Fruit fly (Drosophila melanogaster) whole organism, adult: ENCODE measurements around the gene Cpr78Cb.

Experiments used
- CG11617 ChIP-seq: fragments of 200-800 bp; sonication (Bioruptor generic); optimal IDR thresholded peaks from 2 replicates; lab custom pipeline; 2017; ENCODE audit warnings: mild to moderate bottlenecking, missing biosample characterization, missing genetic modification reagents, missing genetic modification characterization
- CG12768 ChIP-seq: fragments of 200-800 bp; sonication (Bioruptor generic); optimal IDR thresholded peaks from 2 replicates; lab custom pipeline; 2017; ENCODE audit warnings: missing biosample characterization, missing genetic modification characterization, mild to moderate bottlenecking, moderate library complexity, missing genetic modification reagents
- CG14711 ChIP-seq: fragments of 200-800 bp; sonication (Bioruptor generic); optimal IDR thresholded peaks from 2 replicates; lab custom pipeline; 2018; ENCODE audit warnings: missing biosample characterization, mild to moderate bottlenecking, missing genetic modification characterization, moderate library complexity
- CG1620 ChIP-seq: fragments of 200-800 bp; sonication (Bioruptor generic); optimal IDR thresholded peaks from 2 replicates; lab custom pipeline; 2016; ENCODE audit warnings: missing biosample characterization, missing genetic modification characterization
- CG33017 ChIP-seq: fragments of 200-800 bp; sonication (Bioruptor generic); optimal IDR thresholded peaks from 2 replicates; lab custom pipeline; 2018; ENCODE audit warnings: missing biosample characterization, mild to moderate bottlenecking, missing genetic modification characterization, moderate library complexity
- CG5204 ChIP-seq: fragments of 200-800 bp; sonication (Bioruptor generic); optimal IDR thresholded peaks from 2 replicates; lab custom pipeline; 2016; ENCODE audit warnings: missing biosample characterization, missing genetic modification characterization
- CG7045 ChIP-seq: fragments of 200-800 bp; sonication (Bioruptor generic); optimal IDR thresholded peaks from 2 replicates; lab custom pipeline; 2017; ENCODE audit warnings: missing biosample characterization, mild to moderate bottlenecking, missing genetic modification characterization
- CG7101 ChIP-seq: fragments of 200-800 bp; sonication (Bioruptor generic); optimal IDR thresholded peaks from 2 replicates; lab custom pipeline; 2018; ENCODE audit warnings: missing biosample characterization, mild to moderate bottlenecking, missing genetic modification characterization, moderate library complexity
- Clk ChIP-seq: fragments of 200-800 bp; sonication (Bioruptor generic); optimal IDR thresholded peaks from 2 replicates; lab custom pipeline; 2017; ENCODE audit warnings: missing biosample characterization, missing genetic modification characterization
- Crg-1 ChIP-seq: fragments of 200-800 bp; sonication (Bioruptor generic); optimal IDR thresholded peaks from 2 replicates; lab custom pipeline; 2016; ENCODE audit warnings: missing biosample characterization, missing genetic modification characterization
- Hr96 ChIP-seq: fragments of 200-800 bp; sonication (Bioruptor generic); optimal IDR thresholded peaks from 2 replicates; lab custom pipeline; 2016; ENCODE audit warnings: missing biosample characterization, missing genetic modification characterization
- Mnt ChIP-seq: fragments of 200-800 bp; sonication (Bioruptor generic); optimal IDR thresholded peaks from 2 replicates; lab custom pipeline; 2016; ENCODE audit warnings: missing biosample characterization, mild to moderate bottlenecking, missing genetic modification characterization
- bab1 ChIP-seq: fragments of 200-800 bp; sonication (Bioruptor generic); optimal IDR thresholded peaks from 3 replicates; lab custom pipeline; 2019; ENCODE audit warnings: missing biosample characterization, mild to moderate bottlenecking, missing genetic modification characterization, moderate library complexity
- cic ChIP-seq: fragments of 200-800 bp; sonication (Bioruptor generic); optimal IDR thresholded peaks from 2 replicates; lab custom pipeline; 2017; ENCODE audit warnings: missing biosample characterization, mild to moderate bottlenecking, missing genetic modification characterization, moderate library complexity
- cnc ChIP-seq, 2 experiments: fragments of >200 bp; optimal IDR thresholded peaks; 2 replicates each; lab custom pipeline; 2017
- kay ChIP-seq: fragments of 200-800 bp; sonication (Bioruptor generic); peaks from one replicate; lab custom pipeline; 2016; ENCODE audit warnings: missing biosample characterization, missing genetic modification characterization, borderline replicate concordance
- ovo ChIP-seq: fragments of 200-800 bp; sonication (Bioruptor generic); optimal IDR thresholded peaks from 2 replicates; lab custom pipeline; 2016; ENCODE audit warnings: missing biosample characterization, missing genetic modification characterization
- pad ChIP-seq: fragments of 200-800 bp; sonication (Bioruptor generic); optimal IDR thresholded peaks from 3 replicates; lab custom pipeline; 2017; ENCODE audit warnings: missing biosample characterization, missing genetic modification characterization, mild to moderate bottlenecking, moderate library complexity, missing genetic modification reagents
- tj ChIP-seq: fragments of 200-800 bp; sonication (Bioruptor generic); optimal IDR thresholded peaks from 3 replicates; lab custom pipeline; 2017; ENCODE audit warnings: missing biosample characterization, mild to moderate bottlenecking, missing genetic modification characterization, moderate library complexity
- toe ChIP-seq: fragments of 200-800 bp; sonication (Bioruptor generic); optimal IDR thresholded peaks from 2 replicates; lab custom pipeline; 2016; ENCODE audit warnings: missing biosample characterization, missing genetic modification characterization

Gene Cpr78Cb

dm6 chr3L:21319313-21319907 is 25.1 kb downstream of the Cpr78Cb start:
- peak; percentile 0 for TF ChIP-seq pad (GFP tag; lab: Kevin White, UChicago)
- TF ChIP-seq Mnt (GFP tag; lab: Kevin White, UChicago), result no peak

- TF ChIP-seq tj (GFP tag; lab: Kevin White, UChicago), result no peak
Measured at dm6 chr3L:21319957-21320356, 25.7 kb downstream of the Cpr78Cb start.

dm6 chr3L:21321807-21322503 is 27.7 kb downstream of the Cpr78Cb start:
- TF ChIP-seq cic (GFP tag; lab: Kevin White, UChicago), result no peak
- peak; percentile 57 for TF ChIP-seq CG7101 (tag; lab: Kevin White, UChicago)
- peak; percentile 62 for TF ChIP-seq toe
- no peak for TF ChIP-seq tj (GFP tag; lab: Kevin White, UChicago)
- peak; percentile 83 for TF ChIP-seq CG12768 (GFP tag; lab: Kevin White, UChicago)
- no peak for TF ChIP-seq kay
- TF ChIP-seq CG33017 (tag; lab: Kevin White, UChicago), result peak; percentile 76
- no peak for TF ChIP-seq bab1 (GFP tag; lab: Kevin White, UChicago)
- peak; percentile 43 for TF ChIP-seq CG11617
- peak; percentile 71 for TF ChIP-seq CG5204 (GFP tag; lab: Kevin White, UChicago)
- TF ChIP-seq CG7045 (GFP tag; lab: Kevin White, UChicago), result peak; percentile 85
- peak; percentile 1 for TF ChIP-seq pad (GFP tag; lab: Kevin White, UChicago)
- peak; percentile 47 for TF ChIP-seq Hr96
- no peak for TF ChIP-seq CG14711 (tag; lab: Kevin White, UChicago)
- TF ChIP-seq cnc (optimal IDR thresholded peaks at IDR 0.05; lab: Kevin White, UChicago), result no peak
- TF ChIP-seq Mnt (GFP tag; lab: Kevin White, UChicago), result no peak
- TF ChIP-seq Crg-1 (GFP tag; lab: Kevin White, UChicago), result no peak
- peak; percentile 71 for TF ChIP-seq Clk

- no peak for TF ChIP-seq Mnt (GFP tag; lab: Kevin White, UChicago)
- TF ChIP-seq pad (GFP tag; lab: Kevin White, UChicago), result no peak
- no peak for TF ChIP-seq CG11617
- TF ChIP-seq tj (GFP tag; lab: Kevin White, UChicago), result no peak
- no peak for TF ChIP-seq CG5204 (GFP tag; lab: Kevin White, UChicago)
- TF ChIP-seq toe, result no peak
- no peak for TF ChIP-seq CG7101 (tag; lab: Kevin White, UChicago)
- TF ChIP-seq Crg-1 (GFP tag; lab: Kevin White, UChicago), result no peak
- TF ChIP-seq ovo (GFP tag; lab: Kevin White, UChicago), result no peak
- TF ChIP-seq cic (GFP tag; lab: Kevin White, UChicago), result no peak
Measured at dm6 chr3L:21324724-21325123, 30.4 kb downstream of the Cpr78Cb start.

DNA sequence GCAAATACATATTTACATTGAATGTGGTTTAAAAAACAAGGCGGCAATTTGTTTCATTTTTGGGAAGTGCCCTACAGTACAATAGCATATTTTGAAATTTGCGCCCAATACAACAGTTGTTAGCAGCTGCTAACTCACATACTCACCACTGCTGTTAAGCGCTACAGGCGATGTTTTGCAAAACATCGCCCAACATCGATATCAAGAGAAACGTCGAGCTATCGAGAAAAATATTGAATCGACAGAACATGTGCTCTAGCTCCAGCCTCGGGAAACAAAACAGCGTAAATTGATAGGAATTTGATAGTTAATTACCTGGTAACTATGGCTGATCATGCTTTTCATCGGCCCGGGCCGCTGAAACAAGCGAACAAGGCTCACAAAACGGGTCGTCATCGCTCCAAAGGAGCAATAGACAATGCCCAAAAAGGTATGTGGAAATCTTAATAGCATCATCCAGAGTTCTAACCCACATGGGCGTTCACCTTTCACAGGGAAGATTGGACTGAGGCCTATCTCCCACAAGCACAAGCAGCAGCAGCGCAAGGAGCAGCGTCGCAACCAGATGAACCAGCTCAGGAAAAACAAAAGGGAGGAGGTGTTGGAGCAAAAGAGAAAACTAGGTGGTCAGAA is 40.8 kb downstream of the Cpr78Cb start, which contains the start of gene Tsr1:
TSS of gene Tsr1 (plus strand) at position 217 of the 633 bp plus-strand sequence.
- TF ChIP-seq toe (no peak), Mnt (GFP tag; lab: Kevin White, UChicago) (peak; percentile 97)

DNA sequence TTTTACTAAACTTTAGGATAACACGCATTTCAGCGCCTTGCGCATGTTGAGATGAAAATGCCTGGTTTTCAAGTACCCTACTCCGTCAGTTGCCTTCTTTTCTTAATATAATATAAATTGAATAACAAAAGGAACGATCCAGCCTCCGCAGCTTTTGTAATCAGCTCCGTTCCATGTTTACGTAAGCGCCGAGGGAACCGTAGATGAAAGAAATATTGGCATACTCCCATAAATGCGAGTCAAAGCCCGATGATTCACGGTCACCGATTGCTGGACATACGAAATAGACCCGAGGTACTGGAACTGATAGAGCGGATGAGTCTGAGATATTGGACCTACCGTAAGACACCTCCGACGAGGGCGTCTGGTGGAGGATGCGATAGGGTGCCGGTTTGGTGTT is 48.3 kb downstream of the Cpr78Cb start:
- TF ChIP-seq toe (no peak), kay (no peak), CG1620 (GFP tag; lab: Kevin White, UChicago) (no peak), cic (GFP tag; lab: Kevin White, UChicago) (no peak)

DNA sequence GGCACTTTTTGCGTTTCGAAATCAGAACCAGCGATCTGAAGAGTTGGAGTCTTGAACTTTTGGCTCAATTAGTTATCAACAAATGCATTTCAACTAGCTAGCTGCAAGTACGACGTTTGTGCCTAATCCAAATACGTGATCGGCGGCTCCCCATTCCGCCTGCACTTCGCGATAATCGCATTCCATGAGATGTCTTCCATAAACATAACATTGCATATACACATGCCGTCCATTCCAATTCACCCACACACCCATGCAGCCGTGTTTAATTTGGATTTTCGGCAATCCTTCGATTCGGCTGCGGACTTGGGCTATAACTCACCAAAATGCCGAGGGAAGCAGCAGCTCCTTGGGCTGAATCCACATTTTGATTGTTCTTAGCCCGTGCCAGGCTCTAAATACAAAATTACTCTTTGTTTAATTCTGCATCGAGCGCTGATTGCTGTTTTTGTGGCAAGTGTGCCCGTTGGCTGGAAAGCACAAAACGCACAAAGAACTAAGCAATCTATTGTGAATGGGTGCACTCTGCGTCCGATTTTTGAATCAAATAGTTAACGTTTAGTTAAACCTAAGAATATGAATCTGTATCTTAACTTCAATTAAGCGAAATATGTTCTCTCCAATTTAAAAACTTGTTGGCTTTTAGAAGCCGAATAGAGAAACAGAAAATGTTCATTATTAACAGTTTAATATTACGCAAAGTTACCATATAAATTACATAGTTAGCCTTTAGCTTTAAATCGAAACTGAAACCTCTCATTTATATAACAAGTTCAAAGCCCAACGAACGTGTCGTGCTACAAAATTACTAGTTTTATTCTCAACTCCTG is 49.2 kb downstream of the Cpr78Cb start, which contains the start of the genes Tbc1d8-9 and CG32436:
TSS of gene Tbc1d8-9 (minus strand) at position 463 of the 830 bp plus-strand sequence.
TSS of gene CG32436 (plus strand) at position 780 of the 830 bp plus-strand sequence.
- TF ChIP-seq toe, result no peak
- TF ChIP-seq CG1620 (GFP tag; lab: Kevin White, UChicago), result no peak
- peak; percentile 67 for TF ChIP-seq Mnt (GFP tag; lab: Kevin White, UChicago)
- TF ChIP-seq CG7101 (tag; lab: Kevin White, UChicago), result peak; percentile 17
- TF ChIP-seq CG33017 (tag; lab: Kevin White, UChicago), result peak; percentile 27
- no peak for TF ChIP-seq Hr96
- peak; percentile 49 for TF ChIP-seq bab1 (GFP tag; lab: Kevin White, UChicago)
- TF ChIP-seq CG14711 (tag; lab: Kevin White, UChicago), result peak; percentile 5
- no peak for TF ChIP-seq ovo (GFP tag; lab: Kevin White, UChicago)
- no peak for TF ChIP-seq cnc (optimal IDR thresholded peaks at IDR 0.05; lab: Kevin White, UChicago)
- TF ChIP-seq Clk, result no peak
- peak; percentile 9 for TF ChIP-seq CG11617
- no peak for TF ChIP-seq pad (GFP tag; lab: Kevin White, UChicago)
- TF ChIP-seq cic (GFP tag; lab: Kevin White, UChicago), result peak; percentile 37
- TF ChIP-seq Crg-1 (GFP tag; lab: Kevin White, UChicago), result no peak
- TF ChIP-seq tj (GFP tag; lab: Kevin White, UChicago), result peak; percentile 33
- TF ChIP-seq CG5204 (GFP tag; lab: Kevin White, UChicago), result no peak
- no peak for TF ChIP-seq CG12768 (GFP tag; lab: Kevin White, UChicago)
- peak; percentile 42 for TF ChIP-seq CG7045 (GFP tag; lab: Kevin White, UChicago)
- no peak for TF ChIP-seq kay
